Worm (Caenorhabditis elegans) whole organism, mixed stage, embryonic: ENCODE results near the gene crp-1.

Experiments used
- blmp-1 ChIP-seq: fragments of 150-350 bp; optimal IDR thresholded peaks from 2 replicates; lab custom pipeline; 2014; ENCODE audit warnings: missing biosample characterization, missing genetic modification characterization
- ham-2 ChIP-seq: fragments of 200-800 bp; sonication (Bioruptor generic); optimal IDR thresholded peaks from 2 replicates; lab custom pipeline; 2018; ENCODE audit warnings: mild to moderate bottlenecking, missing genetic modification characterization, missing compliant biosample characterization
- unc-39 ChIP-seq: fragments of 150-350 bp; optimal IDR thresholded peaks from 2 replicates; lab custom pipeline; 2014; ENCODE audit warnings: missing biosample characterization, missing genetic modification characterization

ce11 chrV:10483995-10484394, 5.6 kb downstream of the crp-1 start:
- TF ChIP-seq unc-39 (no peak), blmp-1 (tag; lab: Kevin White, UChicago) (no peak), ham-2 (GFP tag; lab: Kevin White, UChicago) (no peak)
